Worm (Caenorhabditis elegans) whole organism, early embryonic: ENCODE data around the gene sri-9.

Experiments used
- B0310.2 ChIP-seq: sonication (generic microtip); optimal IDR thresholded peaks from 2 replicates; lab custom pipeline; 2016; ENCODE audit warnings: mild to moderate bottlenecking, missing genetic modification characterization, missing compliant biosample characterization
- F13C5.2 ChIP-seq: sonication (generic microtip); optimal IDR thresholded peaks from 2 replicates; lab custom pipeline; 2017; ENCODE audit warnings: mild to moderate bottlenecking, missing genetic modification characterization, inconsistent platforms, missing compliant biosample characterization
- aly-1 ChIP-seq: sonication (generic microtip); optimal IDR thresholded peaks from 2 replicates; lab custom pipeline; 2016; ENCODE audit warnings: missing genetic modification characterization, missing compliant biosample characterization
- ama-1 ChIP-seq: fragments of 150-350 bp; optimal IDR thresholded peaks from 2 replicates; lab custom pipeline; 2014
- ceh-13 ChIP-seq: fragments of 200-800 bp; sonication (Bioruptor generic); optimal IDR thresholded peaks from 2 replicates; lab custom pipeline; 2018; ENCODE audit warnings: mild to moderate bottlenecking, missing genetic modification characterization, missing compliant biosample characterization
- ceh-36 ChIP-seq: sonication (generic microtip); optimal IDR thresholded peaks from 2 replicates; lab custom pipeline; 2016; ENCODE audit warnings: missing genetic modification characterization, inconsistent platforms, missing compliant biosample characterization
- ets-7 ChIP-seq: sonication (generic microtip); optimal IDR thresholded peaks from 2 replicates; lab custom pipeline; 2016; ENCODE audit warnings: missing genotype, missing genetic modification characterization, missing compliant biosample characterization
- flt-1 ChIP-seq: fragments of 200-800 bp; sonication (Bioruptor generic); IDR thresholded peaks from 2 replicates; pipeline ENCODE4 v1.3.6; 2022; ENCODE audit warnings: missing genetic modification characterization, missing compliant biosample characterization
- hmbx-1 ChIP-seq: sonication (generic microtip); optimal IDR thresholded peaks from 2 replicates; lab custom pipeline; 2016; ENCODE audit warnings: mild to moderate bottlenecking, missing genetic modification characterization, missing compliant biosample characterization
- hmg-4 ChIP-seq: fragments of 200-800 bp; sonication (Bioruptor generic); optimal IDR thresholded peaks from 2 replicates; lab custom pipeline; 2018; ENCODE audit warnings: mild to moderate bottlenecking, missing genetic modification characterization, missing compliant biosample characterization
- hnd-1 ChIP-seq: sonication (generic microtip); optimal IDR thresholded peaks from 2 replicates; lab custom pipeline; 2016; ENCODE audit warnings: missing genetic modification characterization, missing compliant biosample characterization
- pes-1 ChIP-seq: fragments of 200-800 bp; sonication (Bioruptor generic); IDR thresholded peaks from 2 replicates; pipeline ENCODE4 v1.3.6; 2022; ENCODE audit warnings: missing genetic modification reagents, missing genetic modification characterization, missing compliant biosample characterization
- scrt-1 ChIP-seq: fragments of 200-800 bp; sonication (Bioruptor generic); IDR thresholded peaks from 2 replicates; pipeline ENCODE4 v1.3.6; 2022; ENCODE audit warnings: missing genetic modification characterization, missing compliant biosample characterization
- sea-1 ChIP-seq: fragments of 200-800 bp; sonication (Bioruptor generic); conservative IDR thresholded peaks from 2 replicates; pipeline ENCODE4 v1.3.6; 2022; ENCODE audit warnings: missing genetic modification characterization, missing compliant biosample characterization
- tbx-11 ChIP-seq: fragments of 200-800 bp; sonication (Bioruptor generic); IDR thresholded peaks from 2 replicates; pipeline ENCODE4 v1.3.6; 2022; ENCODE audit warnings: missing genetic modification characterization, missing compliant biosample characterization
- tbx-37 ChIP-seq: fragments of 200-800 bp; sonication (Bioruptor generic); conservative IDR thresholded peaks from 2 replicates; pipeline ENCODE4 v1.3.6; 2022; ENCODE audit warnings: missing genetic modification reagents, missing genetic modification characterization, missing compliant biosample characterization
- tra-4 ChIP-seq: sonication (generic microtip); optimal IDR thresholded peaks from 2 replicates; lab custom pipeline; 2017; ENCODE audit warnings: missing genetic modification characterization, missing compliant biosample characterization

Gene sri-9

DNA sequence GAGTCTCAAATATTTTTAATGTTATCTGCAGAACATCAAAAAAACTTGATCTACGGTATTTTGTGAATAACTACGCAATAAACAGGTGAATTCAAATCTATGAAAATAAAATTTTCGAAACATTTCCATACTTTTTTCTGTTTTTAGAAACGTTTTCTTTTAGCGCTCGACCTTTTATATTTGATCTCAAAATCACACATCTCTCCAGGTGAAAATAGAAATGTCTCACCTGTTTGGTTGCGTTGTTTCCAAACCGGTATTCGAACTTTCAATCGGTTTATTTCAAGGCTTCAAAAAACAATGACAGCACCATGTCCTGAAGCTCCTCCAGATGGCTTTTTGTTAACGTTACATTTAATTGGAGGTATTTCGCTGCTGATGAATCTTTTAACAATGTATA lies at the start of gene sri-9:
Gene sri-9 (plus strand): TSS at position 301 of the 400 bp plus-strand sequence.
- TF ChIP-seq sea-1 = no peak
- no peak for TF ChIP-seq flt-1
- no peak for TF ChIP-seq tbx-11 (GFP tag; lab: Robert Waterston, UW)
- no peak for TF ChIP-seq hnd-1 (tag; lab: Kevin White, UChicago)
- TF ChIP-seq F13C5.2 = no peak
- TF ChIP-seq hmg-4 = no peak
- TF ChIP-seq B0310.2 (tag; lab: Kevin White, UChicago) = no peak
- no peak for TF ChIP-seq pes-1 (GFP tag; lab: Robert Waterston, UW)
- no peak for TF ChIP-seq ceh-13 (GFP tag; lab: Kevin White, UChicago)
- no peak for TF ChIP-seq hmbx-1 (tag; lab: Kevin White, UChicago)
- TF ChIP-seq aly-1 (tag; lab: Kevin White, UChicago) = no peak
- TF ChIP-seq tra-4 = no peak
- TF ChIP-seq ceh-36 (tag; lab: Kevin White, UChicago) = no peak
- no peak for TF ChIP-seq scrt-1 (GFP tag; lab: Robert Waterston, UW)
- TF ChIP-seq tbx-37 (GFP tag; lab: Robert Waterston, UW) = no peak
- TF ChIP-seq ama-1 = no peak
- TF ChIP-seq ets-7 (tag; lab: Kevin White, UChicago) = no peak

DNA sequence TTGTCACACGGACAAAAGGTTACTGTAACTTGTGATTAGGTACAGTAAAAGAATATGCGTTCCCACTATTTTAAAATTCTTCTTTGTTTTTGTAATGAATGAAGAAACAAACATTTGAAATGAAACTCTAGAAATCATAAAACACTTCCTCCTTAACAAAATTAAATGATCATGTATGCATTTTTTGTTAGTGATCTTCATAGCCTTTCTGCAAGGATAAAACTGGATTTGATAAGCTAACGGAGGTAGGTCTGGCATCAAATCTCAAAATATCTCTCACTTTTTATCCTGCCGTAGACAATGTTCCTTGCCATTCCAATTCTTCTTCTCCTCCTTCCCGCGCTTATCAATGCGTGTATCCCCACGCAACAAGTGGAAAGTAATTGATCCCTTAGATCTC lies 49.8 kb upstream of the sri-9 start, which contains the start of gene clec-238:
Gene clec-238 (plus strand): TSS at position 301 of the 400 bp plus-strand sequence.
- TF ChIP-seq ceh-36 (tag; lab: Kevin White, UChicago) = no peak
- TF ChIP-seq ets-7 (tag; lab: Kevin White, UChicago) = no peak
- no peak for TF ChIP-seq scrt-1 (GFP tag; lab: Robert Waterston, UW)
- TF ChIP-seq ceh-13 (GFP tag; lab: Kevin White, UChicago) = no peak
- no peak for TF ChIP-seq flt-1
- no peak for TF ChIP-seq ama-1
- TF ChIP-seq tra-4 = no peak
- no peak for TF ChIP-seq pes-1 (GFP tag; lab: Robert Waterston, UW)
- TF ChIP-seq hnd-1 (tag; lab: Kevin White, UChicago) = no peak
- no peak for TF ChIP-seq sea-1
- TF ChIP-seq hmbx-1 (tag; lab: Kevin White, UChicago) = no peak
- TF ChIP-seq tbx-37 (GFP tag; lab: Robert Waterston, UW) = no peak
- TF ChIP-seq aly-1 (tag; lab: Kevin White, UChicago) = no peak
- no peak for TF ChIP-seq B0310.2 (tag; lab: Kevin White, UChicago)
- TF ChIP-seq F13C5.2 = no peak
- no peak for TF ChIP-seq tbx-11 (GFP tag; lab: Robert Waterston, UW)
- no peak for TF ChIP-seq hmg-4

DNA sequence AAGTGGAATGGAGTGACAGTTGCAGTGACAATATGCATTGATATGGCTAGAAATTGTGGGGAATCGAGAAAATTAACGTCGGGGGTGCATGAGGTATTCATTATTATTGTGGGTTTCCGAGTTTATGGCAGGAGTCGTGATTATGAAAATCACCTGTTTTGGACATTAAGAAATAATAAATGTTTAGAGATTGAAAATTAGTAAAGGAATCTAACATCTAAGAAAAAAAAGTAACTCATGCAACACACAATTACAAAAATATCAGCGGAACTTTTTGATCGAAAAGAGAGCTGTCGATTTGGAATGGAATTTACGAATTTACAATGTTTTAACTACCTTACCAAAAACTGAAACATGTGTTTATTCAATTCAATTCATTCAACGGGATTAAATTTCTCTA lies 46.5 kb upstream of the sri-9 start, which contains the start of gene srh-206:
Gene srh-206 (minus strand): TSS at position 101 of the 400 bp plus-strand sequence.
- TF ChIP-seq sea-1 (no peak), F13C5.2 (no peak), flt-1 (no peak), ets-7 (tag; lab: Kevin White, UChicago) (no peak), aly-1 (tag; lab: Kevin White, UChicago) (no peak), tbx-11 (GFP tag; lab: Robert Waterston, UW) (no peak), B0310.2 (tag; lab: Kevin White, UChicago) (no peak), tbx-37 (GFP tag; lab: Robert Waterston, UW) (no peak), pes-1 (GFP tag; lab: Robert Waterston, UW) (no peak), scrt-1 (GFP tag; lab: Robert Waterston, UW) (no peak)

DNA sequence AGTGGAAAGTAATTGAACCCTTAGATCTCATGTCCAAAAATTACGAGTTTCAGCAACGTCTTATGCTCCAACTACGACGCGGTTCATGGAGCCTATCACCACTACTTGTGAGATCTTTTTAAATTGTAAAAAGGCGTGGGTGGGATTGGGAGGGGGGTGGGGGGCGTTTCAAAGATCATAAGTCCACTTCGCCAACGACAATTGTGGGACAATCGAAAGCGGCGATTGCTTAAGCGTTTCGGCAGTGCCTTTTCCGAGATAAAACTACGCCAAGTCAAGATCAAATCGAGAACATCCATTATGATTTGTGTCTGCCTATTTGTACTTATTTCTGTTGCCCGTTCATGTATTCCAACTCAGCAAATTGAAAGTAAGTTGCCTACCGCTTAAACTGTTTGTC lies 45.0 kb upstream of the sri-9 start, which contains the start of gene clec-239:
Gene clec-239 (plus strand): TSS at position 301 of the 400 bp plus-strand sequence.
- no peak for TF ChIP-seq F13C5.2
- TF ChIP-seq ceh-13 (GFP tag; lab: Kevin White, UChicago) = no peak
- no peak for TF ChIP-seq tra-4
- TF ChIP-seq B0310.2 (tag; lab: Kevin White, UChicago) = no peak
- TF ChIP-seq sea-1 = no peak
- TF ChIP-seq hmg-4 = no peak

DNA sequence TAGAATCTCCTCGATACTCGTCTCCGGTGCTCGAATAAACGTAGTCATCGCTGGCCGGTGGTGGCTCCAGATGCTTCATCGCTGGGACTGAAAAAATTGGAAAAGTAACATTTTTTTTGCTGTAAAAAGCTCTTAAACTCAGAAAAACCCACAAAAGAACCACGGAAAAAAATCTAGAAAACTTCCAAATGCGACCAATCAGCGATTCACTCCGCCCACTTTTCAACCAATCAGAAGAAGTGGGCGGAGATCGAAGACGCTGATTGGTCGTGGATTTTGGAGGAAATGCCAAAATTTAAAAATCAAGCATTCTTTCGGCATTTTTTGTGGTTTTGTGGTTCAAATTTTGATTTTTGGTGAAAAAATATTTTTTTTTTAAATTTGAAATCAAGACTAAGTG lies 42.3 kb upstream of the sri-9 start:
- TF ChIP-seq flt-1 = no peak
- TF ChIP-seq ama-1 = no peak
- TF ChIP-seq tra-4 = no peak
- TF ChIP-seq scrt-1 (GFP tag; lab: Robert Waterston, UW) = no peak
- TF ChIP-seq ceh-36 (tag; lab: Kevin White, UChicago) = no peak
- TF ChIP-seq F13C5.2 = no peak
- no peak for TF ChIP-seq hmbx-1 (tag; lab: Kevin White, UChicago)

DNA sequence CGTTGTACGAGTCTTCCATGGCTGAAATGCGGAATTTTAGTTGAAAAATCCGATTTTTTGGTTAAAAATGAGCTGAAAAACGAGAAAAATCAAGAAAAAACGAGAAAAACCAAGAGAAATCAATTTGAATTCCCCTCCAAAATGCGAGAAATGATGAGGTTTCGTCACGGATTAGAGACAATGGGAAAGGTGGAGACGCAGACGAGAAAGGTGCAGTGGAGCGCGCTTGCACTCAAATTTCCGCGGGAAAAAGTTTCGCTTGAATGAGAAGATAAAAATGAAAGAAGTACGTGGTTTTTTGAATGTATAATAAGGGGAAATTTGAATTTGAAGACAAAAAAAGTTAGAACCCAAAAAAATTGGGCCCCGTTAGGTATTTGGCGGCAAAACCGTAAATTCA lies 35.6 kb upstream of the sri-9 start, which contains the start of gene efl-1:
Gene efl-1 (minus strand): TSS at position 21 of the 400 bp plus-strand sequence.
- TF ChIP-seq ama-1 (no peak), F13C5.2 (peak; percentile 67)

DNA sequence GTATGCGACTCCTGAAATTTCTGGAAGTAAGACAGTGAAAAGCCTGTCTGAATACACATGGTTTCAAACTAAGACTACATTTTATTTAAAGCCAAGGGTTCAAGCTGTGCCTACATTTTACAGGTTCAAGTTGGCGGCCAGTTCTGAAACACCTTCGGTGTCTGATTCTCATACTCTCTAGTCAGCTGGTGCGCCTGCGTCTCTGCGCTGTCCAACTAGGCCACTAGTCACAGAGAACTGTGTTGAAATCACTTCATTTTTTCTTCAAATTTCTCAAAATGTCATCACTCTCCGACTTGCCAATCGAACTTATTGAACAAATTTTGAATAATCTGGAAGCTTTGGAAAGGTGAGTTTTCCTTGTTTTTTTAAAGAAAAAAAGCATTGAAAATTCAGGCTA lies 34.6 kb upstream of the sri-9 start, which contains the start of gene fbxa-90:
Gene fbxa-90 (plus strand): TSS at position 179 of the 400 bp plus-strand sequence.
- TF ChIP-seq hmbx-1 (tag; lab: Kevin White, UChicago) = no peak
- TF ChIP-seq flt-1 = no peak
- no peak for TF ChIP-seq B0310.2 (tag; lab: Kevin White, UChicago)
- TF ChIP-seq ama-1 = no peak

DNA sequence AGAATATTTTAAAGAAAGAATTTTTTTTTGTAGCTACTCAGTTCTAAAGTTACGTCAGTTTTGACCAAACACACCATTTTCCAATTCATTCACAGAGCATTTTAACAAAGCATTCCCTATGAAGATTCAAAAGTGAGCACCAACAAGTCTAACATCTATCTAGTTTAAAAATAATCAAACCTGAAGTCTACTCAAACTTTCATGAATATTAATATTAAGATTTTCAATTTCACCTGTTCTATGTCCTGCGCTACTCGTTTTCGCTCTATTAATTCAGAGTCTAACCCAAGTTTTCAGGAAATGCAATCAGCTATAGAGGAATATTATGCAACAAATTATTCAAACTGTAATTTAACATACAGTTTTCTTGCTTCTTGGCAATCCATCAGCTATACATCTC lies 29.1 kb upstream of the sri-9 start, which contains the start of gene srh-119:
Gene srh-119 (plus strand): TSS at position 301 of the 400 bp plus-strand sequence.
- no peak for TF ChIP-seq tra-4
- no peak for TF ChIP-seq hmbx-1 (tag; lab: Kevin White, UChicago)
- TF ChIP-seq B0310.2 (tag; lab: Kevin White, UChicago) = no peak
- no peak for TF ChIP-seq hmg-4
- TF ChIP-seq ama-1 = no peak
- no peak for TF ChIP-seq ets-7 (tag; lab: Kevin White, UChicago)
- TF ChIP-seq F13C5.2 = no peak
- no peak for TF ChIP-seq hnd-1 (tag; lab: Kevin White, UChicago)
- TF ChIP-seq aly-1 (tag; lab: Kevin White, UChicago) = no peak
- no peak for TF ChIP-seq tbx-11 (GFP tag; lab: Robert Waterston, UW)
- TF ChIP-seq pes-1 (GFP tag; lab: Robert Waterston, UW) = no peak
- no peak for TF ChIP-seq scrt-1 (GFP tag; lab: Robert Waterston, UW)
- TF ChIP-seq tbx-37 (GFP tag; lab: Robert Waterston, UW) = no peak
- TF ChIP-seq sea-1 = no peak
- no peak for TF ChIP-seq ceh-13 (GFP tag; lab: Kevin White, UChicago)
- no peak for TF ChIP-seq flt-1
- no peak for TF ChIP-seq ceh-36 (tag; lab: Kevin White, UChicago)
